Fruit fly (Drosophila melanogaster) whole organism, wandering third instar larva: ENCODE measurements around the gene COX6B.

ENCODE experiments used
- Abd-B ChIP-seq: fragments of >200 bp; optimal IDR thresholded peaks from 2 replicates; lab custom pipeline; 2017; ENCODE audit warnings: missing biosample characterization, missing genetic modification characterization
- CG32264 ChIP-seq: fragments of 200-800 bp; sonication (Bioruptor generic); optimal IDR thresholded peaks from 2 replicates; lab custom pipeline; 2016; ENCODE audit warnings: missing biosample characterization, missing genetic modification characterization
- CrebA ChIP-seq: fragments of 200-800 bp; sonication (Bioruptor generic); optimal IDR thresholded peaks from 2 replicates; lab custom pipeline; 2016; ENCODE audit warnings: missing biosample characterization, mild to moderate bottlenecking, missing genetic modification characterization, borderline replicate concordance
- Dfd ChIP-seq: fragments of >200 bp; optimal IDR thresholded peaks from 2 replicates; lab custom pipeline; 2017; ENCODE audit warnings: missing biosample characterization, missing genetic modification characterization
- Dif ChIP-seq: fragments of 200-275, 200-300 bp; sonication (Bioruptor generic); optimal IDR thresholded peaks from 2 replicates; lab custom pipeline; 2018; ENCODE audit warnings: missing biosample characterization, missing genetic modification characterization; ENCODE audit not compliant: partially characterized antibody
- GATAd ChIP-seq: sonication (Bioruptor generic); optimal IDR thresholded peaks from 2 replicates; lab custom pipeline; 2016; ENCODE audit warnings: missing biosample characterization, missing genetic modification characterization
- HLH106 ChIP-seq: fragments of 200-800 bp; optimal IDR thresholded peaks from 3 replicates; lab custom pipeline; 2019; ENCODE audit warnings: missing biosample characterization, mild to moderate bottlenecking, missing genetic modification characterization, moderate library complexity
- Hnf4 ChIP-seq: fragments of 200-800 bp; sonication (Bioruptor generic); optimal IDR thresholded peaks from 2 replicates; lab custom pipeline; 2016; ENCODE audit warnings: missing biosample characterization, mild to moderate bottlenecking, missing genetic modification characterization
- Hr78 ChIP-seq: fragments of >200 bp; optimal IDR thresholded peaks from 2 replicates; lab custom pipeline; 2017; ENCODE audit warnings: missing biosample characterization, missing genetic modification characterization
- Hr83 ChIP-seq: fragments of 200-300 bp; sonication (Bioruptor generic); optimal IDR thresholded peaks from 2 replicates; lab custom pipeline; 2016; ENCODE audit warnings: missing biosample characterization, mild to moderate bottlenecking, missing genetic modification characterization, moderate library complexity; ENCODE audit not compliant: poor library complexity, severe bottlenecking
- Jra ChIP-seq: sonication (Bioruptor generic); optimal IDR thresholded peaks from 2 replicates; lab custom pipeline; 2016; ENCODE audit warnings: missing biosample characterization, missing genetic modification characterization
- Mio ChIP-seq: sonication (Bioruptor generic); optimal IDR thresholded peaks from 2 replicates; lab custom pipeline; 2016; ENCODE audit warnings: missing biosample characterization, missing genetic modification characterization
- Myc ChIP-seq: fragments of >200 bp; optimal IDR thresholded peaks from 2 replicates; lab custom pipeline; 2017
- N ChIP-seq: fragments of >200 bp; optimal IDR thresholded peaks from 2 replicates; lab custom pipeline; 2018; ENCODE audit warnings: missing biosample characterization, missing external identifiers, missing genetic modification characterization
- OdsH ChIP-seq: fragments of 200-800 bp; sonication (Bioruptor generic); optimal IDR thresholded peaks from 2 replicates; lab custom pipeline; 2016; ENCODE audit warnings: missing biosample characterization, mild to moderate bottlenecking, missing genetic modification characterization
- Rel ChIP-seq, 2 experiments: fragments of 200-800 bp; sonication (Bioruptor generic) in 1 of 2; optimal IDR thresholded peaks; 2 replicates in 1 of 2; 3 replicates in 1 of 2; lab custom pipeline; 2016 to 2019; ENCODE audit warnings: mild to moderate bottlenecking in 2 of 2, missing biosample characterization in 2 of 2, missing genetic modification characterization in 2 of 2, moderate library complexity in 1 of 2
- Sp1 ChIP-seq: fragments of 200-800 bp; sonication (Bioruptor generic); optimal IDR thresholded peaks from 3 replicates; lab custom pipeline; 2019; ENCODE audit warnings: missing biosample characterization, mild to moderate bottlenecking, missing genetic modification characterization, moderate library complexity
- Vsx2 ChIP-seq: fragments of 200-300, 225-300 bp; sonication (Bioruptor generic); optimal IDR thresholded peaks from 2 replicates; lab custom pipeline; 2018; ENCODE audit warnings: missing biosample characterization, missing genetic modification characterization; ENCODE audit not compliant: partially characterized antibody
- br ChIP-seq: fragments of 200-800 bp; sonication (Bioruptor generic); optimal IDR thresholded peaks from 2 replicates; lab custom pipeline; 2016; ENCODE audit warnings: missing biosample characterization, missing genetic modification characterization
- brk ChIP-seq: fragments of 200-800 bp; sonication (Bioruptor generic); optimal IDR thresholded peaks from 2 replicates; lab custom pipeline; 2016; ENCODE audit warnings: missing biosample characterization, mild to moderate bottlenecking, missing genetic modification characterization
- dl ChIP-seq, 2 experiments: fragments of 175-275, 200-275 bp in 1 of 2; fragments of 200-275 bp in 1 of 2; sonication (Bioruptor generic); optimal IDR thresholded peaks; lab custom pipeline; 2018; ENCODE audit warnings: mild to moderate bottlenecking in 2 of 2, missing biosample characterization in 2 of 2, missing genetic modification characterization in 2 of 2, moderate library complexity in 2 of 2; ENCODE audit not compliant: partially characterized antibody in 2 of 2, insufficient read depth in 1 of 2
- dmrt93B ChIP-seq: fragments of 200-800 bp; sonication (Bioruptor generic); optimal IDR thresholded peaks from 2 replicates; lab custom pipeline; 2018; ENCODE audit warnings: missing biosample characterization, mild to moderate bottlenecking, missing genetic modification characterization
- dsf ChIP-seq: sonication (Bioruptor generic); optimal IDR thresholded peaks from 2 replicates; lab custom pipeline; 2016; ENCODE audit warnings: missing biosample characterization, missing genetic modification characterization, borderline replicate concordance
- ey ChIP-seq: fragments of 200-800 bp; sonication (Bioruptor generic); optimal IDR thresholded peaks from 2 replicates; lab custom pipeline; 2016; ENCODE audit warnings: missing biosample characterization, missing genetic modification characterization
- foxo ChIP-seq, 2 experiments: fragments of 200-800 bp; sonication (Bioruptor generic); optimal IDR thresholded peaks; 2 replicates in 1 of 2; 3 replicates in 1 of 2; lab custom pipeline; 2016 to 2017; ENCODE audit warnings: missing biosample characterization in 2 of 2, missing genetic modification characterization in 2 of 2
- fru ChIP-seq: fragments of 200-800 bp; sonication (Bioruptor generic); optimal IDR thresholded peaks from 3 replicates; lab custom pipeline; 2016; ENCODE audit warnings: missing biosample characterization, mild to moderate bottlenecking, missing genetic modification characterization
- h ChIP-seq: fragments of 200-800 bp; sonication (Bioruptor generic); optimal IDR thresholded peaks from 3 replicates; lab custom pipeline; 2016; ENCODE audit warnings: missing biosample characterization, mild to moderate bottlenecking, missing genetic modification characterization
- jim ChIP-seq: fragments of 175-275, 200-325 bp; sonication (Bioruptor generic); optimal IDR thresholded peaks from 2 replicates; lab custom pipeline; 2016; ENCODE audit warnings: missing biosample characterization, mild to moderate bottlenecking, missing genetic modification characterization
- pan ChIP-seq: fragments of >200 bp; optimal IDR thresholded peaks from 2 replicates; lab custom pipeline; 2017
- psq ChIP-seq: fragments of 200-800 bp; sonication (Bioruptor generic); optimal IDR thresholded peaks from 3 replicates; lab custom pipeline; 2017; ENCODE audit warnings: missing biosample characterization, mild to moderate bottlenecking, missing genetic modification characterization, moderate library complexity
- rgr ChIP-seq: fragments of 200-800 bp; sonication (Bioruptor generic); optimal IDR thresholded peaks from 3 replicates; lab custom pipeline; 2016; ENCODE audit warnings: missing biosample characterization, mild to moderate bottlenecking, missing genetic modification characterization
- sage ChIP-seq: fragments of 200-800 bp; sonication (Bioruptor generic); optimal IDR thresholded peaks from 2 replicates; lab custom pipeline; 2016; ENCODE audit warnings: missing biosample characterization, mild to moderate bottlenecking, missing genetic modification characterization
- sv ChIP-seq: fragments of 200-800 bp; sonication (Bioruptor generic); optimal IDR thresholded peaks from 3 replicates; lab custom pipeline; 2016; ENCODE audit warnings: missing biosample characterization, missing genetic modification characterization
- tai ChIP-seq: sonication (Bioruptor generic); optimal IDR thresholded peaks from 2 replicates; lab custom pipeline; 2016; ENCODE audit warnings: missing biosample characterization, missing genetic modification characterization
- usp ChIP-seq: fragments of >200 bp; optimal IDR thresholded peaks from 2 replicates; lab custom pipeline; 2017; ENCODE audit warnings: missing biosample characterization, missing genetic modification characterization
- woc ChIP-seq: sonication (Bioruptor generic); optimal IDR thresholded peaks from 2 replicates; lab custom pipeline; 2016; ENCODE audit warnings: missing biosample characterization, mild to moderate bottlenecking, missing genetic modification characterization

The COX6B gene

DNA sequence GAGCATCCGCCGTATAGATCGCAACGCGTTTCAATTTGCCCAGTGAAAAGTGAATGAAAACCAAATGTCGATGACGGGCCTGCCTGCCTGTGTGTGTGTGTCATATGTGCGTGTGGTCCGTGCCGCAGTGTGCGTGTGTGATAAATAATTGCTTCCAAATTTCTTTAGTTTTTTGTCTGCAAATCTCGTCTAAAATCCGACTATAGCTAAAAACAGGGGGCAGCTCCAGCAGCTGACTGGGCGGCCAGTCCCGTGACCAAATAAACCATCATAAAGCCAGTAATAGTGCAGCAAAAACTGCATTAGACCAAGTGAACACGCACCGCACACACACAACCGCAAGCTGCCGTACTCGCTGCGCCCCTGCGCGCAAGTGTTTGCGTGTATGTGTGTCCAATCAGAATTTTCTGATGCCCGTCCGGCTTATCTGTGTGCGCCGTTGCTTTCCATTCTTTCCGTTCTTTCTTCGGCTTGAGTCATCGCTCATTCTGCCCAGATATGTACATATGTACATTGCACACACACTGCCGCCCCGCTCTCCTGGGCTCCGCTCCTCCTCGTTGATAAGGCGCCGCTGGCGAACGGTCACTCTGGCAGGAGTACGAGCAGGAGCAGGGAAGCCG, 46.8 kb downstream of the COX6B start (continued):
- TF ChIP-seq jim (GFP tag; lab: Kevin White, UChicago): no peak

DNA sequence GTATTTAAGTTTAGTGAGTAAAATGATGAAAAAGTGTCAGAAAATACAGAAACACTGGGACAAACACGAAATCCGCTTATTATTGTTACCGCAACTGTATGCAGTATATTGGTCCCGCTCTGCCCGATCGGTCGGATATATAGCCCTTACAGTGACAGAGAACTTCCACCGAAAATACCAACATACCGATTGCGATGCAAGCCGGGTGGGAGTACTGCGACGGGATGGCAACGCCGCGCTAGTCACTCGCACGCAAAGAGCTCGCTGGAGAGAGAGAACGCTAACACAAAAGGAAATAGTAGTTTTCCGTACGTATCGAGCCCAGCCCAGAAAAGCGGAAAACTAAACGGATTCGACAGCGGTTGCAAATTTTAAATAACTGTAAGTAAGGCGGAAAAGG, 47.3 kb downstream of the COX6B start, which contains the start of gene Cdc42:
Cdc42 (plus strand) TSS at position 247 of the 400 bp plus-strand sequence.
- TF ChIP-seq sv (GFP tag; lab: Kevin White, UChicago): no peak
- peak; percentile 12 for TF ChIP-seq Hr83 (GFP tag; lab: Kevin White, UChicago)

DNA sequence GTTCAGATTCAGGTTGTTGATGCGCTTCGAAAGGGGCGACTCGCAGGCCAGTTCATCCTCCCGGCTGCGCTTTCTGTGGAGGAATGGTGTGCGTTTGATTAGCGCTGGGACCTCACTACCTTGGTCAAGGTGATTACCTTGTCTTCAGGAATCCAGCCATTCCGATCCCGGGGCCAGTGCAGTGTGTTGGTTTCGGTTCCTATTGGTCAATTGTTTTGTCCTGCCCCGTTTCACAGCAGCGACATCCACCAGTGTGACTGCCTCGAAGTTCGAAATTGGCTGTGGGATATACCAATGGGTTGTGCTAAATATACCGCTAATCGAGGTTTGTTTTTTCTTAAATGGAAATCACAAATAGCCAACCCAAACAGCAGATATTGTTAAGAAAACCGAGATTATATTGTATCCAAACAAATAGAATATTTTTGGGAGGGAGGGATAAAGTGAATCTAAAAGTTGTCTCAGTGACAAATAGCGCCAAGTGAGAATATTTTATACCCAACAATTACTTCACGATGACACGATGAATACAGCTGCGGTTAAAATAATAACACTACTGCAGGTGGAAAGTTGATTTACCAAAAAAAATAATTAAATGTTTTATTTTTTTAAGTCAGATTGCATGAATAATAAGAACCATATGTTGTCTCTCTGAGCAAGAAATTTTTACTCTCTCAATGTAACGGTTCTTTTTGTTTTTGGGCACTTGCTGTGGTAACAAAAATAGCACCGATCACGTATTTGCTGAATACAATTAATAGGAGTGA, 49.2 kb downstream of the COX6B start, which contains the start of gene CG14229:
CG14229 (minus strand) TSS at position 459 of the 767 bp plus-strand sequence.
- TF ChIP-seq GATAd (GFP tag; lab: Kevin White, UChicago) (no peak), dl (GFP tag; optimal IDR thresholded peaks at IDR 0.05; lab: Kevin White, UChicago; ENCODE audit: insufficient read depth in 1 of 2, partially characterized antibody in 2 of 2) (no peak), woc (GFP tag; lab: Kevin White, UChicago) (peak; percentile 20), Rel (GFP tag; optimal IDR thresholded peaks at IDR 0.05; lab: Kevin White, UChicago) (no peak), Rel (tag; optimal IDR thresholded peaks at IDR 0.05; lab: Kevin White, UChicago) (peak; percentile 36), Dfd (no peak), h (GFP tag; lab: Kevin White, UChicago) (peak; percentile 30), OdsH (GFP tag; lab: Kevin White, UChicago) (no peak), ey (GFP tag; lab: Kevin White, UChicago) (peak; percentile 8), fru (GFP tag; lab: Kevin White, UChicago) (peak; percentile 8), sv (GFP tag; lab: Kevin White, UChicago) (no peak), tai (GFP tag; lab: Kevin White, UChicago) (no peak), foxo (GFP tag; optimal IDR thresholded peaks at IDR 0.05; lab: Kevin White, UChicago) (peak in 1 of 2 experiments; percentile 28), Hnf4 (GFP tag; lab: Kevin White, UChicago) (peak; percentile 41)

DNA sequence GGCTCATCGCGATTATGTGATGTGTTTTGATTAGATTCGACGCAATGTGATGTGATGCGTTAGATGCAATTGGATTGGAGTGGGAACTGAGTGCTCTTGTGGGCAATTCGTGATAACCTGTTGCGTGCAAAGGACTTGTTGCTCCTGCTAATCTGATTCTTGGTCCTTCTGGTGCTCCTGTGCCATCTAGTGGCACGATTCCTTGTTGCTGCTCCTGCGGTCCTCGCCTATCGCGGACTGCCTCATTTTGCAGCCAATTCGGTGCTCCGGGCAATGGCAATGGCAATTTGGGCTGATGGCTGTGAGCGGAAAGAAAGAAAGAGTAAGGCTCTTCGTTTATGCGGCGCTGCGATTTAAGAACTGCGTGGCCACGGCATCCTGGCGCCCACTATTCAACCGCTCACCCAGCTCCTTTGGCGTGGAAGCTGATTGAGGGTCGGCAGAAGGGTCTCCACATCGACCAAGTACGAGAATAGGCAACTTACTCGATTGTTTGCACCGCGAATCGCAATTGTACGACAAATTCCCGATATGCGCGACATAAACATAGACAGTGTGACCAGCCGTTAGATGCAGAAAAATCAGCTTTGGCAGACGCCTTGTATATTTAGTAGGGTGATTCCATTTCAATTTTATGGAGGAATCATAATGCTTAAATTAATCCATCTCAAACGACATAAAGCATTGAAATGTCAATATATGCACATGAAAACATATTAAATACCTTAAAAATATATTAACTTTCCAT, 51.0 kb downstream of the COX6B start, which contains the start of gene Mer:
Mer (minus strand) TSS at position 550 of the 748 bp plus-strand sequence.
- TF ChIP-seq Rel (GFP tag; optimal IDR thresholded peaks at IDR 0.05; lab: Kevin White, UChicago) (no peak), Rel (tag; optimal IDR thresholded peaks at IDR 0.05; lab: Kevin White, UChicago) (peak; percentile 72), Mio (no peak), woc (GFP tag; lab: Kevin White, UChicago) (peak; percentile 82), br (GFP tag; lab: Kevin White, UChicago) (peak; percentile 84), brk (GFP tag; lab: Kevin White, UChicago) (no peak), ey (GFP tag; lab: Kevin White, UChicago) (peak; percentile 82), Sp1 (peak; percentile 84), dsf (GFP tag; lab: Kevin White, UChicago) (no peak), Jra (GFP tag; lab: Kevin White, UChicago) (peak; percentile 9), fru (GFP tag; lab: Kevin White, UChicago) (peak; percentile 88), Abd-B (GFP tag; lab: Kevin White, UChicago) (no peak), dmrt93B (GFP tag; lab: Kevin White, UChicago) (peak; percentile 12), Vsx2 (no peak), CrebA (no peak), Hnf4 (GFP tag; lab: Kevin White, UChicago) (no peak), N (GFP tag; lab: Kevin White, UChicago) (no peak), sage (GFP tag; lab: Kevin White, UChicago) (no peak), sv (GFP tag; lab: Kevin White, UChicago) (peak; percentile 62), Hr83 (GFP tag; lab: Kevin White, UChicago) (peak; percentile 40), dl (GFP tag; optimal IDR thresholded peaks at IDR 0.05; lab: Kevin White, UChicago; ENCODE audit: insufficient read depth in 1 of 2, partially characterized antibody in 2 of 2) (no peak), GATAd (GFP tag; lab: Kevin White, UChicago) (peak; percentile 14), jim (GFP tag; lab: Kevin White, UChicago) (no peak), Dif (GFP tag; lab: Kevin White, UChicago) (no peak), Myc (lab: Kevin White, UChicago) (no peak), usp (GFP tag; lab: Kevin White, UChicago) (no peak), pan (lab: Kevin White, UChicago) (no peak), tai (GFP tag; lab: Kevin White, UChicago) (no peak), Dfd (no peak), psq (GFP tag; lab: Kevin White, UChicago) (peak; percentile 51), HLH106 (tag; lab: Kevin White, UChicago) (peak; percentile 87), Hr78 (no peak), foxo (GFP tag; optimal IDR thresholded peaks at IDR 0.05; lab: Kevin White, UChicago) (peak in 1 of 2 experiments; percentile 85), CG32264 (GFP tag; lab: Kevin White, UChicago) (no peak), h (GFP tag; lab: Kevin White, UChicago) (peak; percentile 84), rgr (GFP tag; lab: Kevin White, UChicago) (peak; percentile 84)
